Fruit fly (Drosophila melanogaster): ENCODE data around the gene vap.

Gene vap

dm6 chrX:15989631-15990030, 16.0 kb downstream of the vap start:
- no peak for TF ChIP-seq br (GFP tag; optimal IDR thresholded peaks at IDR 0.05)
- no peak for TF ChIP-seq Mio (GFP tag; optimal IDR thresholded peaks at IDR 0.05)
- no peak for TF ChIP-seq Vsx2 (GFP tag; optimal IDR thresholded peaks at IDR 0.05; ENCODE audit: partially characterized antibody)
- TF ChIP-seq N (GFP tag; optimal IDR thresholded peaks at IDR 0.05): no peak
- TF ChIP-seq Hr78 (GFP tag; optimal IDR thresholded peaks at IDR 0.05): no peak
- no peak for TF ChIP-seq Hr83 (GFP tag; optimal IDR thresholded peaks at IDR 0.05; ENCODE audit: poor library complexity, severe bottlenecking)
- no peak for TF ChIP-seq Hnf4 (GFP tag; optimal IDR thresholded peaks at IDR 0.05)
- no peak for TF ChIP-seq GATAd (GFP tag; optimal IDR thresholded peaks at IDR 0.05)
- TF ChIP-seq HLH106 (tag; optimal IDR thresholded peaks at IDR 0.05): no peak
- no peak for TF ChIP-seq pan (optimal IDR thresholded peaks at IDR 0.05)
- no peak for TF ChIP-seq OdsH (GFP tag; optimal IDR thresholded peaks at IDR 0.05)
- no peak for TF ChIP-seq CG9705 (GFP tag; optimal IDR thresholded peaks at IDR 0.05)
- no peak for TF ChIP-seq Dif (GFP tag; optimal IDR thresholded peaks at IDR 0.05; ENCODE audit: partially characterized antibody)
- no peak for TF ChIP-seq sv (GFP tag; optimal IDR thresholded peaks at IDR 0.05)
- TF ChIP-seq dl (GFP tag; optimal IDR thresholded peaks at IDR 0.05; ENCODE audit: insufficient read depth in 1 of 2, partially characterized antibody in 2 of 2): no peak

- peak; percentile 4 for TF ChIP-seq HLH106 (tag; optimal IDR thresholded peaks at IDR 0.05)
- no peak for TF ChIP-seq jim (GFP tag; optimal IDR thresholded peaks at IDR 0.05)
- peak; percentile 17 for TF ChIP-seq Abd-B (GFP tag; optimal IDR thresholded peaks at IDR 0.05)
- TF ChIP-seq Hr78 (GFP tag; optimal IDR thresholded peaks at IDR 0.05): peak; percentile 86
- TF ChIP-seq sv (GFP tag; optimal IDR thresholded peaks at IDR 0.05): peak; percentile 1
- no peak for TF ChIP-seq OdsH (GFP tag; optimal IDR thresholded peaks at IDR 0.05)
- peak; percentile 60 for TF ChIP-seq woc (GFP tag; optimal IDR thresholded peaks at IDR 0.05)
- TF ChIP-seq foxo (GFP tag; optimal IDR thresholded peaks at IDR 0.05): peak in 1 of 2 experiments; percentile 8
- no peak for TF ChIP-seq dl (GFP tag; optimal IDR thresholded peaks at IDR 0.05; ENCODE audit: insufficient read depth in 1 of 2, partially characterized antibody in 2 of 2)
- peak; percentile 98 for TF ChIP-seq N (GFP tag; optimal IDR thresholded peaks at IDR 0.05)
Observed at dm6 chrX:15986654-15987053, 19.0 kb downstream of the vap start, which contains the start of gene ND-20. Gene ND-20, minus strand, starts transcription at chrX:15986808.

dm6 chrX:15983501-15983900, 22.1 kb downstream of the vap start, which contains the start of gene Slc25A46a:
Gene Slc25A46a, plus strand, starts transcription at chrX:15983772.
- peak; percentile 8 for TF ChIP-seq HLH106 (tag; optimal IDR thresholded peaks at IDR 0.05)
- TF ChIP-seq dmrt93B (GFP tag; optimal IDR thresholded peaks at IDR 0.05): no peak
- TF ChIP-seq Dif (GFP tag; optimal IDR thresholded peaks at IDR 0.05; ENCODE audit: partially characterized antibody): no peak
- peak; percentile 7 for TF ChIP-seq woc (GFP tag; optimal IDR thresholded peaks at IDR 0.05)

- no peak for TF ChIP-seq usp (GFP tag; optimal IDR thresholded peaks at IDR 0.05)
- TF ChIP-seq CG9705 (GFP tag; optimal IDR thresholded peaks at IDR 0.05): no peak
- TF ChIP-seq CG32264 (GFP tag; optimal IDR thresholded peaks at IDR 0.05): no peak
Observed at dm6 chrX:15982844-15983243, 22.8 kb downstream of the vap start, which contains the start of gene Cep164. Gene Cep164, minus strand, starts transcription at chrX:15982944.

- TF ChIP-seq lola (GFP tag; optimal IDR thresholded peaks at IDR 0.05) (no peak), jim (GFP tag; optimal IDR thresholded peaks at IDR 0.05) (no peak), CG32264 (GFP tag; optimal IDR thresholded peaks at IDR 0.05) (no peak), Myc (optimal IDR thresholded peaks at IDR 0.05) (no peak), HLH106 (tag; optimal IDR thresholded peaks at IDR 0.05) (no peak), woc (GFP tag; optimal IDR thresholded peaks at IDR 0.05) (no peak), Hr78 (GFP tag; optimal IDR thresholded peaks at IDR 0.05) (no peak), br (GFP tag; optimal IDR thresholded peaks at IDR 0.05) (no peak), h (GFP tag; optimal IDR thresholded peaks at IDR 0.05) (no peak)
Observed at dm6 chrX:15976568-15976967, 29.0 kb downstream of the vap start, which contains the start of gene CG42766. Gene CG42766, plus strand, starts transcription at chrX:15976868.

- TF ChIP-seq dmrt93B (GFP tag; optimal IDR thresholded peaks at IDR 0.05) (no peak), CrebA (GFP tag; optimal IDR thresholded peaks at IDR 0.05; ENCODE audit: borderline replicate concordance) (no peak), woc (GFP tag; optimal IDR thresholded peaks at IDR 0.05) (no peak), sage (GFP tag; optimal IDR thresholded peaks at IDR 0.05) (no peak), Myc (optimal IDR thresholded peaks at IDR 0.05) (no peak), rgr (GFP tag; optimal IDR thresholded peaks at IDR 0.05) (no peak), lola (GFP tag; optimal IDR thresholded peaks at IDR 0.05) (no peak), br (GFP tag; optimal IDR thresholded peaks at IDR 0.05) (no peak), sv (GFP tag; optimal IDR thresholded peaks at IDR 0.05) (no peak), CG32264 (GFP tag; optimal IDR thresholded peaks at IDR 0.05) (no peak)
Observed at dm6 chrX:15974125-15974524, 31.5 kb downstream of the vap start, which contains the start of gene Or13a. Gene Or13a, plus strand, starts transcription at chrX:15974425.
